Worm (Caenorhabditis elegans): ENCODE results near the gene Y105C5A.1268.

ce11 chrIV:15684521-15684920 lies 38.3 kb upstream of the Y105C5A.1268 start:
- TF ChIP-seq zag-1 (tag; optimal IDR thresholded peaks at IDR 0.05), result no peak
- no peak for TF ChIP-seq ama-1 (optimal IDR thresholded peaks at IDR 0.05)
- TF ChIP-seq blmp-1 (tag; optimal IDR thresholded peaks at IDR 0.05), result no peak
- TF ChIP-seq ztf-11 (tag; optimal IDR thresholded peaks at IDR 0.05), result no peak
- no peak for TF ChIP-seq nhr-90 (tag; optimal IDR thresholded peaks at IDR 0.05; ENCODE audit: poor library complexity)
- no peak for TF ChIP-seq Y116A8C.19 (tag; optimal IDR thresholded peaks at IDR 0.05; ENCODE audit: borderline replicate concordance)
- TF ChIP-seq unc-62 (GFP tag; optimal IDR thresholded peaks at IDR 0.05), result no peak
